Fruit fly (Drosophila melanogaster) whole organism, embryonic: ENCODE data around the gene CG2909.

Experiments used
- Awh ChIP-seq: fragments of 200-800 bp; sonication (Bioruptor generic); IDR thresholded peaks from 2 replicates; pipeline ENCODE4, ENCODE4 v1.3.6; 2022; ENCODE audit warnings: missing biosample characterization, missing genetic modification characterization
- CG10543 ChIP-seq: fragments of 200-800 bp; sonication (Bioruptor generic); optimal IDR thresholded peaks from 3 replicates; lab custom pipeline; 2017; ENCODE audit warnings: missing biosample characterization, mild to moderate bottlenecking, missing genetic modification characterization, moderate library complexity
- CG10654 ChIP-seq: fragments of 200-800 bp; sonication (Bioruptor generic); optimal IDR thresholded peaks from 2 replicates; lab custom pipeline; 2016; ENCODE audit warnings: missing biosample characterization, missing genetic modification characterization
- CG11504 ChIP-seq: fragments of 200-800 bp; sonication (Bioruptor generic); optimal IDR thresholded peaks from 3 replicates; lab custom pipeline; 2019; ENCODE audit warnings: missing biosample characterization, mild to moderate bottlenecking, missing genetic modification characterization, moderate library complexity
- CG11560 ChIP-seq: fragments of 200-800 bp; sonication (Bioruptor generic); IDR thresholded peaks from 3 replicates; pipeline ENCODE4 v1.3.6; 2022; ENCODE audit warnings: missing biosample characterization, missing genetic modification characterization
- CG13287 ChIP-seq: fragments of 200-800 bp; sonication (Bioruptor generic); IDR thresholded peaks from 2 replicates; pipeline ENCODE4 v1.3.6; 2022; ENCODE audit warnings: missing biosample characterization, missing genetic modification characterization; ENCODE audit not compliant: partially characterized antibody
- CG1529 ChIP-seq: fragments of 200-800 bp; sonication (Bioruptor generic); optimal IDR thresholded peaks from 3 replicates; lab custom pipeline; 2018; ENCODE audit warnings: missing biosample characterization, missing genetic modification characterization
- CG17385 ChIP-seq: fragments of 200-800 bp; sonication (Bioruptor generic); optimal IDR thresholded peaks from 3 replicates; lab custom pipeline; 2018; ENCODE audit warnings: missing biosample characterization, mild to moderate bottlenecking, missing genetic modification characterization
- CG18619 ChIP-seq: fragments of 200-800 bp; sonication (Bioruptor generic); optimal IDR thresholded peaks from 3 replicates; lab custom pipeline; 2017; ENCODE audit warnings: missing biosample characterization, mild to moderate bottlenecking, missing genetic modification characterization
- CG2116 ChIP-seq: fragments of 200-800 bp; sonication (Bioruptor generic); optimal IDR thresholded peaks from 3 replicates; lab custom pipeline; 2018; ENCODE audit warnings: missing biosample characterization, mild to moderate bottlenecking, missing genetic modification characterization
- CG2678 ChIP-seq: fragments of 200-800 bp; sonication (Bioruptor generic); optimal IDR thresholded peaks from 3 replicates; lab custom pipeline; 2019; ENCODE audit warnings: missing biosample characterization, mild to moderate bottlenecking, missing genetic modification characterization, moderate library complexity
- CG32772 ChIP-seq: fragments of 200-800 bp; sonication (Bioruptor generic); IDR thresholded peaks from 2 replicates; pipeline ENCODE4 v1.3.6; 2022; ENCODE audit warnings: missing biosample characterization, missing genetic modification characterization
- CG34224 ChIP-seq: fragments of 200-800 bp; sonication (Bioruptor generic); IDR thresholded peaks from 3 replicates; pipeline ENCODE4 v1.3.6; 2022; ENCODE audit warnings: missing biosample characterization, missing genetic modification characterization; ENCODE audit not compliant: partially characterized antibody
- CG4360 ChIP-seq: fragments of 200-800 bp; sonication (Bioruptor generic); IDR thresholded peaks from 2 replicates; pipeline ENCODE4 v1.3.6; 2022; ENCODE audit warnings: missing biosample characterization, missing genetic modification characterization
- CG6791 ChIP-seq: fragments of 200-800 bp; sonication (Bioruptor generic); IDR thresholded peaks from 3 replicates; pipeline ENCODE4 v1.3.6; 2022; ENCODE audit warnings: missing biosample characterization, missing genetic modification characterization; ENCODE audit not compliant: partially characterized antibody
- CG7963 ChIP-seq: fragments of 200-800 bp; sonication (Bioruptor generic); IDR thresholded peaks from 3 replicates; pipeline ENCODE4 v1.3.6; 2022; ENCODE audit warnings: missing biosample characterization, missing genetic modification characterization; ENCODE audit not compliant: partially characterized antibody
- CG9437 ChIP-seq: fragments of 200-800 bp; sonication (Bioruptor generic); optimal IDR thresholded peaks from 2 replicates; lab custom pipeline; 2018; ENCODE audit warnings: missing biosample characterization, mild to moderate bottlenecking, missing genetic modification characterization
- CG9932 ChIP-seq: fragments of 200-800 bp; sonication (Bioruptor generic); IDR thresholded peaks from 2 replicates; pipeline ENCODE4 v1.3.6; 2022; ENCODE audit warnings: missing biosample characterization, missing genetic modification characterization
- Doc2 ChIP-seq: fragments of 200-800 bp; sonication (Bioruptor generic); IDR thresholded peaks from 2 replicates; pipeline ENCODE4 v1.3.6; 2022; ENCODE audit warnings: missing biosample characterization, missing genetic modification characterization
- Doc3 ChIP-seq: fragments of 200-800 bp; sonication (Bioruptor generic); IDR thresholded peaks from 3 replicates; pipeline ENCODE4 v1.3.6; 2022; ENCODE audit warnings: missing biosample characterization, missing genetic modification characterization; ENCODE audit not compliant: partially characterized antibody
- Dp ChIP-seq: fragments of 200-800 bp; sonication (Bioruptor generic); optimal IDR thresholded peaks from 2 replicates; lab custom pipeline; 2018; ENCODE audit warnings: missing biosample characterization, mild to moderate bottlenecking, missing genetic modification characterization, moderate library complexity
- Dref ChIP-seq: fragments of 200-800 bp; sonication (Bioruptor generic); IDR thresholded peaks from 2 replicates; pipeline ENCODE4 v1.3.6; 2022; ENCODE audit warnings: missing biosample characterization, missing genetic modification characterization
- H15 ChIP-seq: fragments of 200-800 bp; sonication (Bioruptor generic); IDR thresholded peaks from 3 replicates; pipeline ENCODE4 v1.3.6; 2022; ENCODE audit warnings: missing biosample characterization, missing genetic modification characterization
- HLH4C ChIP-seq: fragments of 200-800 bp; sonication (Bioruptor generic); IDR thresholded peaks from 3 replicates; pipeline ENCODE4 v1.3.6; 2022; ENCODE audit warnings: missing biosample characterization, missing genetic modification characterization; ENCODE audit not compliant: partially characterized antibody
- Hmr ChIP-seq: fragments of 200-800 bp; sonication (Bioruptor generic); optimal IDR thresholded peaks from 3 replicates; lab custom pipeline; 2017; ENCODE audit warnings: mild to moderate bottlenecking, missing biosample characterization, missing genetic modification reagents, missing genetic modification characterization
- Hmx ChIP-seq: fragments of 200-800 bp; sonication (Bioruptor generic); optimal IDR thresholded peaks from 2 replicates; lab custom pipeline; 2016; ENCODE audit warnings: missing biosample characterization, missing genetic modification characterization
- MESR4 ChIP-seq: fragments of 200-800 bp; sonication (Bioruptor generic); optimal IDR thresholded peaks from 2 replicates; lab custom pipeline; 2018; ENCODE audit warnings: missing biosample characterization, mild to moderate bottlenecking, missing genetic modification characterization, moderate library complexity
- Nf-YA ChIP-seq: fragments of 200-800 bp; sonication (Bioruptor generic); IDR thresholded peaks from 2 replicates; pipeline ENCODE4 v1.3.6; 2022; ENCODE audit warnings: missing biosample characterization, missing genetic modification characterization
- Nf-YC ChIP-seq: fragments of 200-800 bp; optimal IDR thresholded peaks from 3 replicates; lab custom pipeline; 2019; ENCODE audit warnings: missing biosample characterization, mild to moderate bottlenecking, missing genetic modification characterization, moderate library complexity
- Ptx1 ChIP-seq: fragments of 200-800 bp; sonication (Bioruptor generic); IDR thresholded peaks from 2 replicates; pipeline ENCODE4 v1.3.6; 2022; ENCODE audit warnings: missing biosample characterization, missing genetic modification characterization
- Scr ChIP-seq: fragments of 200-800 bp; sonication (Bioruptor generic); IDR thresholded peaks from 2 replicates; pipeline ENCODE4 v1.3.6; 2022; ENCODE audit warnings: missing biosample characterization, missing genetic modification characterization; ENCODE audit not compliant: partially characterized antibody
- amos ChIP-seq: fragments of 200-800 bp; sonication (Bioruptor generic); IDR thresholded peaks from 2 replicates; pipeline ENCODE4 v1.3.6; 2022; ENCODE audit warnings: missing biosample characterization, missing genetic modification characterization; ENCODE audit not compliant: partially characterized antibody
- chinmo ChIP-seq: fragments of 200-800 bp; sonication (Bioruptor generic); IDR thresholded peaks from 4 replicates; pipeline ENCODE4 v1.3.6; 2022; ENCODE audit warnings: missing biosample characterization, missing genetic modification characterization; ENCODE audit not compliant: partially characterized antibody
- cwo ChIP-seq: fragments of 200-800 bp; sonication (Bioruptor generic); optimal IDR thresholded peaks from 3 replicates; lab custom pipeline; 2017; ENCODE audit warnings: missing biosample characterization, missing genetic modification characterization, mild to moderate bottlenecking, moderate library complexity, missing genetic modification reagents
- dan ChIP-seq: fragments of 200-800 bp; sonication (Bioruptor generic); IDR thresholded peaks from 2 replicates; pipeline ENCODE4 v1.3.6; 2022; ENCODE audit warnings: missing biosample characterization, missing genetic modification characterization
- gce ChIP-seq: fragments of 200-800 bp; sonication (Bioruptor generic); IDR thresholded peaks from 3 replicates; pipeline ENCODE4 v1.3.6; 2022; ENCODE audit warnings: missing biosample characterization, missing genetic modification characterization
- gem ChIP-seq: fragments of 200-800 bp; sonication (Bioruptor generic); optimal IDR thresholded peaks from 2 replicates; lab custom pipeline; 2019; ENCODE audit warnings: missing biosample characterization, mild to moderate bottlenecking, missing genetic modification characterization, moderate library complexity
- ham ChIP-seq: fragments of 200-800 bp; sonication (Bioruptor generic); IDR thresholded peaks from 2 replicates; pipeline ENCODE4 v1.3.6; 2022; ENCODE audit warnings: missing biosample characterization, missing genetic modification characterization
- hbn ChIP-seq: fragments of 200-800 bp; sonication (Bioruptor generic); IDR thresholded peaks from 2 replicates; pipeline ENCODE4 v1.3.6; 2022; ENCODE audit warnings: missing biosample characterization, missing genetic modification characterization; ENCODE audit not compliant: partially characterized antibody
- nerfin-2 ChIP-seq: fragments of 200-800 bp; sonication (Bioruptor generic); IDR thresholded peaks from 2 replicates; pipeline ENCODE4 v1.3.6; 2022; ENCODE audit warnings: missing biosample characterization, missing genetic modification characterization; ENCODE audit not compliant: partially characterized antibody
- pho ChIP-seq: fragments of 200-800 bp; sonication (Bioruptor generic); optimal IDR thresholded peaks from 2 replicates; lab custom pipeline; 2016; ENCODE audit warnings: missing biosample characterization, missing genetic modification characterization
- phol ChIP-seq: fragments of 200-800 bp; sonication (Bioruptor generic); optimal IDR thresholded peaks from 3 replicates; lab custom pipeline; 2018; ENCODE audit warnings: missing biosample characterization, mild to moderate bottlenecking, missing genetic modification characterization, moderate library complexity
- sim ChIP-seq: fragments of 200-800 bp; sonication (Bioruptor generic); IDR thresholded peaks from 2 replicates; pipeline ENCODE4 v1.3.6; 2022; ENCODE audit warnings: missing biosample characterization, missing genetic modification characterization
- stwl ChIP-seq: fragments of 200-800 bp; sonication (Bioruptor generic); optimal IDR thresholded peaks from 3 replicates; lab custom pipeline; 2018; ENCODE audit warnings: missing biosample characterization, mild to moderate bottlenecking, missing genetic modification characterization, moderate library complexity
- unc-4 ChIP-seq: fragments of 200-800 bp; sonication (Bioruptor generic); IDR thresholded peaks from 2 replicates; pipeline ENCODE4 v1.3.6; 2022; ENCODE audit warnings: missing biosample characterization, missing genetic modification characterization; ENCODE audit not compliant: partially characterized antibody
- vnd ChIP-seq: fragments of 200-800 bp; sonication (Bioruptor generic); IDR thresholded peaks from 3 replicates; pipeline ENCODE4 v1.3.6; 2022; ENCODE audit warnings: missing biosample characterization, missing genetic modification characterization; ENCODE audit not compliant: partially characterized antibody
- zen ChIP-seq: fragments of 200-800 bp; sonication (Bioruptor generic); optimal IDR thresholded peaks from 3 replicates; lab custom pipeline; 2018; ENCODE audit warnings: missing biosample characterization, mild to moderate bottlenecking, missing genetic modification characterization, moderate library complexity

The CG2909 gene

DNA sequence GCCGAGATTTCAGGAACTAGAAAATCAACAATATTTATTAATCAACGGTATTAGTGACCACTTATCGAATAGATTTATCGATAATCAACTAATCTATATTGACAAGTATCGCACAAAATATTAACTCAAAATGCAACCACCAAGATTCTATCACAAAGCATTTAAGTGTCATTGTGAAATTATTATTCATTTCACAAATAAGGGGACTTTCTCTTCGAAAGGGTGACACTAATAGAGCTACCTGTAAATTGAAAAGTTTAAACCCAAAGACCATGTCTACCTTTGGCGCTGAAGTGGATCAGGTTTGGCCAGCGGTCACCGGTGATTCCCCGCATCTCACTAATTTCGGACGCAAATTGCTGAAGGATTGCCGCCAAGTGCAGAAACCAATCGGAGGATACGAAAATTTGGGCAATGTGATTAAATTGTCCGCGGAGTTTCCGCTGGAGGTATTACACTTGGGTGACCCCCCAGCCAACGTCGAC is at the start of gene CG2909:
Gene CG2909, plus strand, starts transcription at position 119 of the 485 bp plus-strand sequence.
- no peak for TF ChIP-seq nerfin-2 (GFP tag; lab: Robert Waterston, UW)
- peak; percentile 7; the same call in 1 of the 3 replicates for TF ChIP-seq vnd (GFP tag; lab: Robert Waterston, UW)
- TF ChIP-seq sim: no peak
- TF ChIP-seq CG10654: no peak
- peak; percentile 93 for TF ChIP-seq CG11560
- TF ChIP-seq Dref: peak; percentile 59
- no peak for TF ChIP-seq Hmx
- peak; percentile 21 for TF ChIP-seq stwl (tag; lab: Kevin White, UChicago)
- TF ChIP-seq Dp (GFP tag; lab: Kevin White, UChicago): peak; percentile 19
- no peak for TF ChIP-seq CG9932 (GFP tag; lab: Robert Waterston, UW)
- TF ChIP-seq Scr (GFP tag; lab: Robert Waterston, UW): peak; percentile 42
- TF ChIP-seq phol: no peak
- peak; percentile 47; the same call in 1 of the 3 replicates for TF ChIP-seq HLH4C (GFP tag; lab: Robert Waterston, UW)
- TF ChIP-seq CG4360: no peak
- TF ChIP-seq CG10543 (GFP tag; lab: Kevin White, UChicago): no peak
- no peak for TF ChIP-seq Hmr (GFP tag; lab: Kevin White, UChicago)
- peak; percentile 48; the same call in 1 of the 2 replicates for TF ChIP-seq unc-4 (GFP tag; lab: Robert Waterston, UW)
- peak; percentile 22; the same call in 1 of the 2 replicates for TF ChIP-seq amos (GFP tag; lab: Robert Waterston, UW)
- TF ChIP-seq MESR4 (GFP tag; lab: Kevin White, UChicago): peak; percentile 9
- TF ChIP-seq Doc3: 0 out of 3 replicates have a peak, but pooled peaks have one; percentile 39
- TF ChIP-seq CG34224: peak; percentile 23; the same call in 1 of the 3 replicates
- no peak for TF ChIP-seq CG1529 (GFP tag; lab: Kevin White, UChicago)
- TF ChIP-seq hbn (GFP tag; lab: Robert Waterston, UW): peak; percentile 32; the same call in 1 of the 2 replicates
- peak; percentile 44; the same call in 1 of the 2 replicates for TF ChIP-seq CG13287 (GFP tag; lab: Robert Waterston, UW)
- peak; percentile 5 for TF ChIP-seq CG17385 (GFP tag; lab: Kevin White, UChicago)

DNA sequence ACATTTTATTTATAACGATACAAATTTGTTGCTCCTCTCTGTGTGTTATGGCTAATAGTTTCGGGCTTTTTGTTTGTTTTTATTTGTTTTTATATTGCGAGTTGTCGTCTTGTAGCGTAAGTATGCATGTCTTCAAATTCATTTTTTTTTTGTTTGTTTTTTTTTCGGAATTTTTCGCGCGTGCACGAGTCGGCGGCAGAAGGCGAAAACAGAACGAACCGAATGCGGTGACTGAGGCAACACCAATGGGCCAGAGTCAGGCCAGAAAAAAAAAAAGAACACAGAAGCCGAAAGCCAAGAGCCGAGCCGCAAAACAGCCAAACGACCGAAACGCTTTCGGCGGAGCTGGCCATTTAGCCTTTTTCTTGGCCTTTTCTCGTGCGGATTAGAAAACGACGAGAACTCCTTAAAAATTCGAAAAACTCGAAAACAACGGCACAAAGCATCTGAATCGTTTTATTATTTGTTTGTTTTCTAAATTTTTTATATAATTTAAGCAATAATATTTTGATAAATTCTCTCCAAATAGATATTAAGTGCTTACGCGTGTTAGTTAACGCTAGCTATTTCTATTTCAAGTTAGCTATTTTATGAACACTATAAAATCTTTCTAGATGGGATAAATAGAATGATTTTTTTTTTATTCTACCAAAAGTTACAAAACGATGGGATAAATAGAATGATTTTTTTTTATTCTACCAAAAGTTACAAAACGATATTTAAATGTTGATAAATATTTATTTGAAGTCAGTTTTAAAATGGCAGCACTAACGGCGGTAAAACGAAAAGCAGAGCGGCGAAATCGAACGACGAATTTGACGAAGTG is 36.1 kb upstream of the CG2909 start:
- TF ChIP-seq chinmo (GFP tag; lab: Robert Waterston, UW): 0 out of 4 replicates have a peak, but pooled peaks have one; percentile 59
- no peak for TF ChIP-seq pho (GFP tag; lab: Kevin White, UChicago)
- peak; percentile 32 for TF ChIP-seq gem (tag; lab: Kevin White, UChicago)
- TF ChIP-seq ham (GFP tag; lab: Robert Waterston, UW): no peak
- TF ChIP-seq CG2116 (GFP tag; lab: Kevin White, UChicago): no peak
- no peak for TF ChIP-seq Doc2 (GFP tag; lab: Robert Waterston, UW)
- TF ChIP-seq H15 (GFP tag; lab: Robert Waterston, UW): no peak
- peak; percentile 31 for TF ChIP-seq CG11504 (tag; lab: Kevin White, UChicago)
- TF ChIP-seq CG2678 (tag; lab: Kevin White, UChicago): peak; percentile 24
- no peak for TF ChIP-seq CG17385 (GFP tag; lab: Kevin White, UChicago)
- no peak for TF ChIP-seq stwl (tag; lab: Kevin White, UChicago)
- TF ChIP-seq CG32772 (GFP tag; lab: Robert Waterston, UW): 0 out of 2 replicates have a peak, but pooled peaks have one; percentile 42
- no peak for TF ChIP-seq Ptx1 (GFP tag; lab: Robert Waterston, UW)
- no peak for TF ChIP-seq zen (tag; lab: Kevin White, UChicago)
- no peak for TF ChIP-seq Nf-YA (GFP tag; lab: Robert Waterston, UW)
- TF ChIP-seq Nf-YC: no peak
- no peak for TF ChIP-seq dan (GFP tag; lab: Robert Waterston, UW)
- no peak for TF ChIP-seq CG7963 (GFP tag; lab: Robert Waterston, UW)
- TF ChIP-seq CG9437: peak; percentile 4
- no peak for TF ChIP-seq cwo (GFP tag; lab: Kevin White, UChicago)
- TF ChIP-seq gce (GFP tag; lab: Robert Waterston, UW): no peak
- TF ChIP-seq CG6791 (GFP tag; lab: Robert Waterston, UW): no peak
- TF ChIP-seq CG18619 (GFP tag; lab: Kevin White, UChicago): no peak
- no peak for TF ChIP-seq Awh
